Worm (Caenorhabditis elegans) whole organism, L4 larva: ENCODE data around the gene scl-24.

ENCODE experiments used
- hlh-11 ChIP-seq: fragments of 200-800 bp; sonication (Bioruptor generic); optimal IDR thresholded peaks from 2 replicates; lab custom pipeline; 2018; ENCODE audit warnings: mild to moderate bottlenecking, missing genetic modification characterization, missing compliant biosample characterization
- lim-7 ChIP-seq: fragments of 200-800 bp; sonication (Bioruptor generic); IDR thresholded peaks from 2 replicates; pipeline ENCODE4 v1.3.6; 2022; ENCODE audit warnings: missing genetic modification characterization, missing compliant biosample characterization
- madf-9 ChIP-seq: fragments of 200-800 bp; sonication (Bioruptor generic); conservative IDR thresholded peaks from 2 replicates; pipeline ENCODE4 v1.3.6; 2022; ENCODE audit warnings: missing genetic modification reagents, missing genetic modification characterization, missing compliant biosample characterization
- mep-1 ChIP-seq: fragments of 150-350 bp; sonication (generic microtip); optimal IDR thresholded peaks from 3 replicates; lab custom pipeline; 2014; ENCODE audit warnings: missing biosample characterization, missing genetic modification characterization
- nhr-237 ChIP-seq: sonication (generic microtip); optimal IDR thresholded peaks from 2 replicates; lab custom pipeline; 2017; ENCODE audit warnings: missing biosample characterization, missing genetic modification characterization
- nhr-76 ChIP-seq: fragments of 150-350 bp; optimal IDR thresholded peaks from 2 replicates; lab custom pipeline; 2014; ENCODE audit warnings: missing biosample characterization, missing genetic modification characterization
- skn-1 ChIP-seq: fragments of 150-350 bp; optimal IDR thresholded peaks from 2 replicates; lab custom pipeline; 2014; ENCODE audit warnings: missing biosample characterization, missing genetic modification characterization
- snpc-4 ChIP-seq: fragments of 150-350 bp; optimal IDR thresholded peaks from 2 replicates; lab custom pipeline; 2014; ENCODE audit warnings: missing biosample characterization, missing genetic modification characterization

ce11 chrV:17486034-17486433 is at the start of gene scl-24:
- TF ChIP-seq madf-9 (GFP tag; lab: Robert Waterston, UW) (no peak), snpc-4 (tag; lab: Kevin White, UChicago) (no peak), nhr-76 (tag; lab: Kevin White, UChicago) (no peak), skn-1 (tag; lab: Kevin White, UChicago) (no peak), nhr-237 (tag; lab: Kevin White, UChicago) (no peak), lim-7 (GFP tag; lab: Robert Waterston, UW) (no peak), hlh-11 (tag; lab: Kevin White, UChicago) (no peak), mep-1 (tag; lab: Kevin White, UChicago) (no peak)
